Worm (Caenorhabditis elegans): Measurements from ENCODE around the gene ZK1055.2.
A peak's percentile ranks its signal among the peaks of the same experiment; 100 is the strongest.

ZK1055.2 gene

DNA sequence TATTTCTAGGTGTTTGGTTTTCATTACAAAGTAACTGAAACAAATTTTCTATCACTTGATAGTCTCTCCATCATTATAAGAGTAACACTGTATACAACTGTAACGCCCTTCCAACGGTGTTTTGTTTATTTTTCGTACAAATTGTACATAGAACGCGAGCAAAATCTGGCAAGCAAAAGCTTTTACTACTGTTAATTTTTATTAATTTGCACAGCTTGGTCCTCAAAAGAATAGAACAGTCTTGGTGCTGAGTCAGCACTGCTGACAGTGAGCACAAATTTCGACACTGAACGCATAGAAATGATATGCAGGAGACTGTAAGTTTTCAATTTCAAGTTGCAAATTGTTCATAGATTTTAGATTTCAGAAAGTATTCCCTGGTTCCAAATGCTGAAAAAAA is at the start of gene ZK1055.2:
TSS of gene ZK1055.2 (plus strand) at position 301 of the 400 bp plus-strand sequence.
- no peak for TF ChIP-seq alr-1 (tag; optimal IDR thresholded peaks at IDR 0.05)
- no peak for TF ChIP-seq nhr-129 (tag; optimal IDR thresholded peaks at IDR 0.05)
- TF ChIP-seq nhr-10 (tag; optimal IDR thresholded peaks at IDR 0.05), result no peak
- no peak for TF ChIP-seq nhr-77 (tag; optimal IDR thresholded peaks at IDR 0.05)
- TF ChIP-seq ceh-82 (tag; optimal IDR thresholded peaks at IDR 0.05), result no peak
- no peak for TF ChIP-seq dmd-4 (tag; optimal IDR thresholded peaks at IDR 0.05)
- TF ChIP-seq nhr-6 (tag; optimal IDR thresholded peaks at IDR 0.05), result no peak
- TF ChIP-seq sem-4 (tag; optimal IDR thresholded peaks at IDR 0.05), result no peak
- no peak for TF ChIP-seq peb-1 (tag; optimal IDR thresholded peaks at IDR 0.05)
- TF ChIP-seq unc-39 (tag; optimal IDR thresholded peaks at IDR 0.05), result no peak
- TF ChIP-seq skn-1 (tag; optimal IDR thresholded peaks at IDR 0.05), result no peak
- TF ChIP-seq elt-1 (tag; optimal IDR thresholded peaks at IDR 0.05), result no peak
- no peak for TF ChIP-seq ceh-16 (tag; optimal IDR thresholded peaks at IDR 0.05)
- TF ChIP-seq R02D3.7 (tag; optimal IDR thresholded peaks at IDR 0.05), result no peak
- no peak for TF ChIP-seq elt-3 (tag; optimal IDR thresholded peaks at IDR 0.05)
- TF ChIP-seq mbf-1 (tag; optimal IDR thresholded peaks at IDR 0.05), result no peak
- TF ChIP-seq egl-27 (tag; optimal IDR thresholded peaks at IDR 0.05), result no peak
- TF ChIP-seq ztf-1 (GFP tag; conservative IDR thresholded peaks at IDR 0.05), result no peak
- TF ChIP-seq mdl-1 (tag; optimal IDR thresholded peaks at IDR 0.05), result no peak
- no peak for TF ChIP-seq aly-2 (tag; optimal IDR thresholded peaks at IDR 0.05)

ce11 chrV:6541875-6542274 is 48.5 kb upstream of the ZK1055.2 start:
- TF ChIP-seq C34F6.9 (tag; optimal IDR thresholded peaks at IDR 0.05) (no peak), nhr-25 (tag; optimal IDR thresholded peaks at IDR 0.05) (peak; percentile 21), Y55F3AM.14 (GFP tag; optimal IDR thresholded peaks at IDR 0.05) (peak; percentile 25), sma-9 (GFP tag; optimal IDR thresholded peaks at IDR 0.05) (peak; percentile 3), sma-9 (tag; optimal IDR thresholded peaks at IDR 0.05) (no peak), R02D3.7 (tag; optimal IDR thresholded peaks at IDR 0.05) (no peak), nhr-21 (tag; optimal IDR thresholded peaks at IDR 0.05) (peak; percentile 55), lin-39 (tag; optimal IDR thresholded peaks at IDR 0.05) (no peak), lsy-2 (tag; optimal IDR thresholded peaks at IDR 0.05) (no peak), skn-1 (tag; optimal IDR thresholded peaks at IDR 0.05) (no peak), nhr-129 (tag; optimal IDR thresholded peaks at IDR 0.05) (peak; percentile 10), crh-2 (tag; optimal IDR thresholded peaks at IDR 0.05) (no peak), unc-55 (GFP tag; optimal IDR thresholded peaks at IDR 0.05) (no peak), mdl-1 (tag; optimal IDR thresholded peaks at IDR 0.05) (no peak), nhr-6 (tag; optimal IDR thresholded peaks at IDR 0.05) (no peak), mbf-1 (tag; optimal IDR thresholded peaks at IDR 0.05) (no peak), fos-1 (tag; optimal IDR thresholded peaks at IDR 0.05) (peak; percentile 25), nhr-10 (tag; optimal IDR thresholded peaks at IDR 0.05) (no peak)

DNA sequence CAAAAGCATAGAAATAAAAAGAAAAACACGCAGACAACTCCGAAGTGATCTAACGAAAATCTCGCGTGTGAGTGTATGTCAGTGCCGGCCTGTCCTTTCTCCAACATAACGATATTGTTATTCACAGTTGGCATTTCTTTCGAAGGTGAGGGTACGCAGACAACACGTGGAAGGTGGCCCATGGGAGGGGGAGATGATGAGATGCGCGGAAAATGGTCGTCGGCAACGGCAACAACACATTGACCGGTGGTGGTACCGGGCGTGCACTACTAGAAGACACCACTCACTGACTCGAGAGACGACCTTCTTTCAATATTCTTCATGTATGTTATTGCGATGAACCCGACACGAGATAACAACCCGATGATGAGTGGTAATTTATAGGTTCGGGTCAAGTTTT is 45.4 kb upstream of the ZK1055.2 start:
- TF ChIP-seq nhr-12 (tag; optimal IDR thresholded peaks at IDR 0.05) (no peak), snpc-4 (tag; optimal IDR thresholded peaks at IDR 0.05) (no peak), sma-9 (GFP tag; optimal IDR thresholded peaks at IDR 0.05) (peak; percentile 30), sma-9 (tag; optimal IDR thresholded peaks at IDR 0.05) (no peak), nhr-21 (tag; optimal IDR thresholded peaks at IDR 0.05) (no peak), fos-1 (tag; optimal IDR thresholded peaks at IDR 0.05) (peak; percentile 8), unc-62 (GFP tag; optimal IDR thresholded peaks at IDR 0.05) (no peak), mbf-1 (tag; optimal IDR thresholded peaks at IDR 0.05) (no peak), sma-3 (GFP tag; optimal IDR thresholded peaks at IDR 0.05) (peak; percentile 4), skn-1 (tag; optimal IDR thresholded peaks at IDR 0.05) (no peak), ceh-82 (tag; optimal IDR thresholded peaks at IDR 0.05) (no peak)

DNA sequence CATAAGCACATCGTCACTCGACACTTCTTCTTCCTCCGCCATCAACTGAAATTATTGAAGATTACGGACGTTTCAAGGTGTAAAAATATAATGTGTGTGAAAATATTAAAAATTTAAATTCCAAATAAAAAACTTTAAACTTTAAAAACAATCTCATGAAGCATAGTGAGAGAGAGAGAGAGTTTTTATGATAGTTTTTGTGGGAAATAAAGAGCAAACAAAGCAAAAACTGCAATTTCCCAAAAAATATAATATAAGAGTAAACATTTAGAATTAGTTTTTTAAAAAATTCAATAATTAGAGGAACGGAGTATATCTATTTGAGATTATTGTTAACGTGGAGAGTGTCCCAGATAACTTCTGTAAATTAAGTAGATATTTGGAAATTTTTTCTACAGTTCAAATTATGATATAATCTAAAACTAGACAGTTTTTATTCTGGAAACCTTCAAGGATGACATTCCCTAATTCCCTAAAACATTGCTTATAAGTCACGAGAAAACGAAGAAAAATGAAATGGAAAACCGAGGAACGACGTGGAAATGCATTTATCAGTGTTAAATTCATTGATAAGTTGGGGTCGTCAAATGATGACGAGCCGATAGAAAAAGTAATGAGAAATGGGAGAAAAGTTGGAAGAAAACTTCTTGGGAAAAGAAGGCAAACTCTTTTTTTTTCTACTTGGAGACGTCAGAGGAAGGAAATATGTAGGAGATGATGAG is 43.8 kb upstream of the ZK1055.2 start, which contains the start of gene dre-1:
TSS of gene dre-1 (minus strand) at position 51 of the 722 bp plus-strand sequence.
- TF ChIP-seq ceh-82 (tag; optimal IDR thresholded peaks at IDR 0.05), result no peak
- no peak for TF ChIP-seq ztf-4 (tag; optimal IDR thresholded peaks at IDR 0.05)
- TF ChIP-seq nhr-21 (tag; optimal IDR thresholded peaks at IDR 0.05), result no peak
- no peak for TF ChIP-seq aly-2 (tag; optimal IDR thresholded peaks at IDR 0.05)
- no peak for TF ChIP-seq ztf-11 (tag; optimal IDR thresholded peaks at IDR 0.05)
- TF ChIP-seq sem-4 (tag; optimal IDR thresholded peaks at IDR 0.05), result no peak
- peak; percentile 6 for TF ChIP-seq crh-2 (tag; optimal IDR thresholded peaks at IDR 0.05)
- TF ChIP-seq egl-27 (tag; optimal IDR thresholded peaks at IDR 0.05), result no peak
- no peak for TF ChIP-seq ceh-16 (tag; optimal IDR thresholded peaks at IDR 0.05)
- TF ChIP-seq fos-1 (tag; optimal IDR thresholded peaks at IDR 0.05), result peak; percentile 82
- no peak for TF ChIP-seq skn-1 (tag; optimal IDR thresholded peaks at IDR 0.05)
- TF ChIP-seq unc-62 (GFP tag; optimal IDR thresholded peaks at IDR 0.05), result no peak
- no peak for TF ChIP-seq ztf-1 (GFP tag; conservative IDR thresholded peaks at IDR 0.05)
- no peak for TF ChIP-seq nhr-10 (tag; optimal IDR thresholded peaks at IDR 0.05)
- TF ChIP-seq unc-39 (tag; optimal IDR thresholded peaks at IDR 0.05), result no peak
- no peak for TF ChIP-seq elt-1 (tag; optimal IDR thresholded peaks at IDR 0.05)
- TF ChIP-seq sma-3 (GFP tag; optimal IDR thresholded peaks at IDR 0.05), result no peak
- TF ChIP-seq lin-11 (tag; optimal IDR thresholded peaks at IDR 0.05), result no peak
- TF ChIP-seq gmeb-1 (tag; optimal IDR thresholded peaks at IDR 0.05), result no peak
- TF ChIP-seq lin-13 (GFP tag; optimal IDR thresholded peaks at IDR 0.05), result no peak
- peak; percentile 8 for TF ChIP-seq unc-55 (GFP tag; optimal IDR thresholded peaks at IDR 0.05)
- TF ChIP-seq R02D3.7 (tag; optimal IDR thresholded peaks at IDR 0.05), result no peak

Measured in whole organism, L2 larva.